Fruit fly (Drosophila melanogaster): ENCODE measurements around the gene CG42467.

CG42467 gene

dm6 chr2L:3700990-3701389 lies at the start of gene CG42467:
Gene CG42467 (plus strand): TSS chr2L:3701290.
- no peak for TF ChIP-seq CG17801 (GFP tag; optimal IDR thresholded peaks at IDR 0.05; ENCODE audit: partially characterized antibody)

- no peak for TF ChIP-seq CG17801 (GFP tag; optimal IDR thresholded peaks at IDR 0.05; ENCODE audit: partially characterized antibody)
Observed at dm6 chr2L:3654956-3655618, 46.0 kb upstream of the CG42467 start.

dm6 chr2L:3655698-3656105 lies 45.4 kb upstream of the CG42467 start:
- TF ChIP-seq CG17801 (GFP tag; optimal IDR thresholded peaks at IDR 0.05; ENCODE audit: partially characterized antibody) = peak; percentile 98

- TF ChIP-seq CG17801 (GFP tag; optimal IDR thresholded peaks at IDR 0.05; ENCODE audit: partially characterized antibody) = no peak
Observed at dm6 chr2L:3656667-3657066, 44.4 kb upstream of the CG42467 start, which contains the start of gene for. Gene for (minus strand): TSS chr2L:3656953.

dm6 chr2L:3657349-3658142 lies 43.5 kb upstream of the CG42467 start:
- TF ChIP-seq CG17801 (GFP tag; optimal IDR thresholded peaks at IDR 0.05; ENCODE audit: partially characterized antibody) = no peak

dm6 chr2L:3662307-3662795 lies 38.7 kb upstream of the CG42467 start, which contains the start of gene Drgx:
Gene Drgx (plus strand): TSS chr2L:3662745.
- TF ChIP-seq CG17801 (GFP tag; optimal IDR thresholded peaks at IDR 0.05; ENCODE audit: partially characterized antibody) = no peak

dm6 chr2L:3668451-3668850 lies 32.6 kb upstream of the CG42467 start, which contains the start of gene Sfp24Ba:
Gene Sfp24Ba (minus strand): TSS chr2L:3668551.
- no peak for TF ChIP-seq CG17801 (GFP tag; optimal IDR thresholded peaks at IDR 0.05; ENCODE audit: partially characterized antibody)

dm6 chr2L:3669034-3669433 lies 32.1 kb upstream of the CG42467 start, which contains the start of gene Sfp24Bd:
Gene Sfp24Bd (minus strand): TSS chr2L:3669134.
- no peak for TF ChIP-seq CG17801 (GFP tag; optimal IDR thresholded peaks at IDR 0.05; ENCODE audit: partially characterized antibody)

dm6 chr2L:3669675-3670074 lies 31.4 kb upstream of the CG42467 start, which contains the start of gene Sfp24Bb:
Gene Sfp24Bb (minus strand): TSS chr2L:3669775.
- TF ChIP-seq CG17801 (GFP tag; optimal IDR thresholded peaks at IDR 0.05; ENCODE audit: partially characterized antibody) = no peak

- no peak for TF ChIP-seq CG17801 (GFP tag; optimal IDR thresholded peaks at IDR 0.05; ENCODE audit: partially characterized antibody)
Observed at dm6 chr2L:3670481-3670880, 30.6 kb upstream of the CG42467 start, which contains the start of gene Sfp24Bc. Gene Sfp24Bc (minus strand): TSS chr2L:3670581.

- TF ChIP-seq CG17801 (GFP tag; optimal IDR thresholded peaks at IDR 0.05; ENCODE audit: partially characterized antibody) = no peak
Observed at dm6 chr2L:3675770-3676169, 25.3 kb upstream of the CG42467 start.

- no peak for TF ChIP-seq CG17801 (GFP tag; optimal IDR thresholded peaks at IDR 0.05; ENCODE audit: partially characterized antibody)
Observed at dm6 chr2L:3681338-3681737, 19.8 kb upstream of the CG42467 start.

dm6 chr2L:3682489-3682888 lies 18.6 kb upstream of the CG42467 start:
- no peak for TF ChIP-seq CG17801 (GFP tag; optimal IDR thresholded peaks at IDR 0.05; ENCODE audit: partially characterized antibody)

- no peak for TF ChIP-seq CG17801 (GFP tag; optimal IDR thresholded peaks at IDR 0.05; ENCODE audit: partially characterized antibody)
Observed at dm6 chr2L:3685139-3685851, 15.8 kb upstream of the CG42467 start.

dm6 chr2L:3692466-3692865 lies 8.6 kb upstream of the CG42467 start, which contains the start of gene CG16704:
Gene CG16704 (minus strand): TSS chr2L:3692587.
- TF ChIP-seq CG17801 (GFP tag; optimal IDR thresholded peaks at IDR 0.05; ENCODE audit: partially characterized antibody) = no peak
